Fruit fly (Drosophila melanogaster): ENCODE data around the gene Cpr72Ea.
A peak's percentile ranks its signal among the peaks of the same experiment; 100 is the strongest.

Gene Cpr72Ea

DNA sequence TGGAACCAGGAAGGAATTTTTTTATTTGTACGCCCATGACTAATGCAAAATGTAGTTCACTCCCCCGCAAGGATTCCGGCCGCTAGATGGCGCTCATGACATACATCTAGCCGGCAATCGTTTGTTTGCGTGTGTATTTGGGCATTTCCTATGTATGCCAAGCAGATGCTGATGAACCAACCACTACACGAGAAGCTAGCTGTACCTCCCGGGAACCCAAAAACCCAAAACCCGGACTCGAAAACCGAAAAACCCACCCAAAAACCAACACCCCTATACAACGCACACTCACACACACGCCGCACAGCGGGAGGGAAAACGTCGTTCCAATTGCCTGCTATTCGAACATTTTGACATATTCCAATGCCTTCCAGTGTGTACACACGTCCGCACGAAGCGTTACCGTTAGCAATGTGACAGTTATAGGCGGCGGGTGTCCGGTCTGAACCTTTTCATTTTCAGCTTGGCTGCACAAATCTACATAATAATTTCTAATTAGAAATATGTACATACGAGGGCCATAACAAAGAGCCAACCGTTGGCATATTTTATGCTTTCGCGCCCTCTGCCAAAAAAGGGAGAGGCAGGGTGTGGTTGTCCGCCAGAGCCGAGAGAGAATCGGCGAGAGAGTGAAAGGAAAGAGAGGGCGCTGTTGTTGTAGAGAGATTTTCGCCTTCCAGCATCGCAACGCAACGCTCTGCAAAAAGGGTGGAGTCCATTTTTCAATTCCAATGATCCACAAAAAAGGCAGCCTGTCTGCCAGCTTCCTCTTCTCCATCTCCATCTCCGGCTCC, 45.6 kb downstream of the Cpr72Ea start (continued):
- TF ChIP-seq sima (GFP tag; optimal IDR thresholded peaks at IDR 0.05) (no peak), gfzf (GFP tag; optimal IDR thresholded peaks at IDR 0.05) (no peak), Taf1 (GFP tag; IDR thresholded peaks at IDR 0.05) (no peak), HmgZ (tag; optimal IDR thresholded peaks at IDR 0.05) (no peak), CG1602 (GFP tag; optimal IDR thresholded peaks at IDR 0.05) (no peak), crol (GFP tag; IDR thresholded peaks at IDR 0.05) (peak; percentile 25; the same call in 1 of the 2 replicates), Hmr (GFP tag; optimal IDR thresholded peaks at IDR 0.05) (no peak), CG14667 (GFP tag; IDR thresholded peaks at IDR 0.05) (no peak), psq (GFP tag; optimal IDR thresholded peaks at IDR 0.05) (no peak), CG4360 (GFP tag; IDR thresholded peaks at IDR 0.05) (peak; percentile 84), Scr (GFP tag; IDR thresholded peaks at IDR 0.05; ENCODE audit: partially characterized antibody) (no peak), Abd-B (GFP tag; optimal IDR thresholded peaks at IDR 0.05) (no peak), CG17802 (tag; optimal IDR thresholded peaks at IDR 0.05) (no peak), wdn (GFP tag; IDR thresholded peaks at IDR 0.05) (no peak; the same call in 1 of the 2 replicates), zen2 (GFP tag; IDR thresholded peaks at IDR 0.05; ENCODE audit: partially characterized antibody) (0 out of 3 replicates have a peak, but pooled peaks have one; percentile 33), CG8478 (optimal IDR thresholded peaks at IDR 0.05) (no peak), sqz (GFP tag; optimal IDR thresholded peaks at IDR 0.05) (peak; percentile 37), phol (tag; optimal IDR thresholded peaks at IDR 0.05) (peak; percentile 3), cad (GFP tag; optimal IDR thresholded peaks at IDR 0.05) (no peak), en (GFP tag; optimal IDR thresholded peaks at IDR 0.05) (no peak), CG7928 (GFP tag; optimal IDR thresholded peaks at IDR 0.05) (no peak), toy (GFP tag; IDR thresholded peaks at IDR 0.05) (no peak), CG8944 (GFP tag; optimal IDR thresholded peaks at IDR 0.05) (no peak), CG4328 (GFP tag; optimal IDR thresholded peaks at IDR 0.05) (peak; percentile 13), ftz-f1 (GFP tag; optimal IDR thresholded peaks at IDR 0.05) (no peak), H2.0 (GFP tag; IDR thresholded peaks at IDR 0.05) (no peak), Six4 (GFP tag; optimal IDR thresholded peaks at IDR 0.05) (no peak), CG7839 (tag; optimal IDR thresholded peaks at IDR 0.05) (no peak), YL-1 (GFP tag; optimal IDR thresholded peaks at IDR 0.05) (peak; percentile 31), org-1 (GFP tag; optimal IDR thresholded peaks at IDR 0.05) (no peak), oc (tag; optimal IDR thresholded peaks at IDR 0.05) (no peak), CTCF (GFP tag; optimal IDR thresholded peaks at IDR 0.05) (peak; percentile 91), sens (GFP tag) (peak; percentile 85), CG11247 (GFP tag; IDR thresholded peaks at IDR 0.05) (no peak), Sox102F (GFP tag; optimal IDR thresholded peaks at IDR 0.05) (no peak), nerfin-1 (tag; optimal IDR thresholded peaks at IDR 0.05) (peak; percentile 44), D19B (GFP tag; optimal IDR thresholded peaks at IDR 0.05) (no peak), corto (GFP tag; optimal IDR thresholded peaks at IDR 0.05) (peak; percentile 5), CG8359 (GFP tag; optimal IDR thresholded peaks at IDR 0.05; ENCODE audit: borderline replicate concordance) (no peak), Neu2 (GFP tag; optimal IDR thresholded peaks at IDR 0.05; ENCODE audit: borderline replicate concordance) (no peak), CG11695 (GFP tag; IDR thresholded peaks at IDR 0.05) (no peak), CG4404 (GFP tag; IDR thresholded peaks at IDR 0.05) (no peak), sna (GFP tag; IDR thresholded peaks at IDR 0.05; ENCODE audit: partially characterized antibody) (no peak), sc (optimal IDR thresholded peaks at IDR 0.05) (no peak), sc (GFP tag; optimal IDR thresholded peaks at IDR 0.05) (no peak), Ravus (GFP tag; IDR thresholded peaks at IDR 0.05) (no peak), Deaf1 (tag; optimal IDR thresholded peaks at IDR 0.05) (peak; percentile 47), ci (GFP tag; IDR thresholded peaks at IDR 0.05) (no peak), CG10147 (GFP tag; optimal IDR thresholded peaks at IDR 0.05) (no peak), CG18764 (GFP tag; optimal IDR thresholded peaks at IDR 0.05) (no peak), stwl (tag; optimal IDR thresholded peaks at IDR 0.05) (peak; percentile 98)
